Worm (Caenorhabditis elegans): Measurements from ENCODE around the gene cest-5.1.
"Not testable (repeated sequence)": the region's sequence is repeated elsewhere in the genome, so short reads cannot be mapped to it uniquely, and the experiment has no call there.

Gene cest-5.1

DNA sequence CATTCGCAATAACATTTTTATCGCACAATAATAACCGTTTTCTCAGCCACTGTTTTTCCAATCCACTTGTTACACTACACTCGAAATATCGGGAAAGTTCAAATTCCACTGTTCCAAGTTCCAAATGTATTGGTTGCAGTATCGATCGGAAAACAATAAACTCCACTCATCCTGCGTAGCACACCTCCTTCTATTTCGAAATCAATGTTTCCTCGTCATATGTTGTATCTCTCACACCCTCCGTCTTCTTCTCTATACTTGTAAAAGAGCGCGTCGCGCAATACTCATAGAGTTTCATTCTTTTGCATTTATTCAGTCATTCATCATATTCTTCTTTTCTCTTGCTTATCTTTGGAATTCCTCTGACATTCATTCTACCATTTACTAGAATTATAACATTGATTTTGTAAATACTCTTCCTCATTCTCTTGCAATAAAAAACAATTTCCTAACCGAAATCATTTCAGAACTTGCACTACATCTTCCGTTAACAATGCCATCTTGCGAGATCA lies 30.3 kb downstream of the cest-5.1 start, which contains the start of gene sup-36:
TSS of gene sup-36 (plus strand) at position 462 of the 512 bp plus-strand sequence.
- TF ChIP-seq dmd-4 (tag; optimal IDR thresholded peaks at IDR 0.05) (no peak), sma-9 (GFP tag; optimal IDR thresholded peaks at IDR 0.05) (peak; percentile 18), sma-9 (tag; optimal IDR thresholded peaks at IDR 0.05) (no peak), unc-55 (GFP tag; optimal IDR thresholded peaks at IDR 0.05) (peak; percentile 74), fos-1 (tag; optimal IDR thresholded peaks at IDR 0.05) (peak; percentile 47), nhr-129 (tag; optimal IDR thresholded peaks at IDR 0.05) (peak; percentile 62), sma-3 (GFP tag; optimal IDR thresholded peaks at IDR 0.05) (no peak), C34F6.9 (tag; optimal IDR thresholded peaks at IDR 0.05) (peak; percentile 51), crh-2 (tag; optimal IDR thresholded peaks at IDR 0.05) (peak; percentile 12), nhr-237 (tag; optimal IDR thresholded peaks at IDR 0.05) (no peak)

DNA sequence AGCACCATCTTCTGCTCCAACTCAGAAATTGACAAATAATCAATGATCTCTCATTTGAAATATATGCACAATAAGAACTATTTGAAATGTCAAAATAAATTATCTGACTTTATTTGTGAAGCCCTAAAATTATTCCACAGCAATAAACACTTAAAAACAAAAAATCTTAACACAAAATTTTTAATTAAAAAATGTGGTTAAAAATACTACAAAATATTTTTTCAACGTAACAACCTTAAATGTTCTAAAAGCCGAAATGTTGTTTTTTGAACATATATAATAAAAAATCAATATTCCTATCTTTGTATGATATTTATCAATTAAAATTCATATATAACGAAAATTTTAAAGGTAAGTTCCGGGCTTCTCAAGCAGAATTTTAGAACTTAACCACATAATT lies 32.1 kb downstream of the cest-5.1 start, which contains the start of gene F38A5.8:
TSS of gene F38A5.8 (plus strand) at position 301 of the 400 bp plus-strand sequence.
- TF ChIP-seq gmeb-1 (tag; optimal IDR thresholded peaks at IDR 0.05) (no peak), elt-3 (tag; optimal IDR thresholded peaks at IDR 0.05) (no peak), lin-13 (GFP tag; optimal IDR thresholded peaks at IDR 0.05) (no peak), nhr-21 (tag; optimal IDR thresholded peaks at IDR 0.05) (no peak), nhr-23 (tag; optimal IDR thresholded peaks at IDR 0.05) (no peak), sem-4 (tag; optimal IDR thresholded peaks at IDR 0.05) (no peak), Y55F3AM.14 (GFP tag; optimal IDR thresholded peaks at IDR 0.05) (no peak), lin-39 (tag; optimal IDR thresholded peaks at IDR 0.05) (no peak), blmp-1 (tag; optimal IDR thresholded peaks at IDR 0.05; ENCODE audit: insufficient read depth) (no peak), nhr-77 (tag; optimal IDR thresholded peaks at IDR 0.05) (no peak), peb-1 (tag; optimal IDR thresholded peaks at IDR 0.05) (no peak), ztf-11 (tag; optimal IDR thresholded peaks at IDR 0.05) (no peak), F13H6.1 (tag; optimal IDR thresholded peaks at IDR 0.05) (no peak), aly-2 (tag; optimal IDR thresholded peaks at IDR 0.05) (no peak), dmd-4 (tag; optimal IDR thresholded peaks at IDR 0.05) (no peak), ztf-1 (GFP tag; conservative IDR thresholded peaks at IDR 0.05) (no peak), lin-11 (tag; optimal IDR thresholded peaks at IDR 0.05) (no peak), nhr-6 (tag; optimal IDR thresholded peaks at IDR 0.05) (no peak), elt-1 (tag; optimal IDR thresholded peaks at IDR 0.05) (no peak)

DNA sequence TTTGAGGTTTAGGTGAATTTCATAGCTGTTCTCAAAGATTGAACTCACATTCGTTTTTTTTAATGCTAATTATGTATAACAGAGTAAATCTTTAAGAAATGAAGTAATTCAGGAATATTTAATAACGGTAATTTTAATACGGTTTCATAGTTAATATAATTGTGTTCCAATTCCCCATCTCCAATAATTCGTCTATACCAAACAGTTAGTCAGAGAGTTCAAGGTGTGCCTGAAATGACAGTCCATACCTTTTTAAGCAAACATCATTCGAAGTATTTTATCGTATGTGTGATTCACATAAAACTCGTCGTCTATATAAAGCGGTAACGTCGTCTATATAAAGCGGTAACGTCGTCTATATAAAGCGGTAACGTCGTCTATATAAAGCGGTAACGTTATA lies 32.8 kb downstream of the cest-5.1 start, which contains the start of gene nspb-5:
TSS of gene nspb-5 (plus strand) at position 301 of the 400 bp plus-strand sequence.
- not testable (repeated sequence) for TF ChIP-seq lin-11 (tag; optimal IDR thresholded peaks at IDR 0.05); unc-55 (GFP tag; optimal IDR thresholded peaks at IDR 0.05); sem-4 (tag; optimal IDR thresholded peaks at IDR 0.05)

DNA sequence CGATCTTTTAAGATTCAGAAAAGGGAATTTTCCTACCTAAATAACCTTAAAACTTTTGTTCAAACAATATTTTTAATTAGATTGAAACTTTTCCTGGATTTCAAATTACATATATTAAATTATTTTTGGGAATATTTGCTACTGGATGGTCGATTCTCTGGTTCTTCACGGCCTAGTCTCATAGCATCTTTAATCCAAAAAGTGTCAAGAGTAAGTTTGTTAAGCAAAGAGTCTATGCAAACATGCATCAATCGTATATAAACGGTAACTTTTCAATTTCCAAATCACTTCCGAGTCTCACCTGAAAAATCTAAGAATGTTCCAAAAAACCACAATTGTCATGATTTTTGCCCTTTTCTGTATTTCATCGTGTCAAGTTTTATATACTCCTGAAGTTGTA lies 33.6 kb downstream of the cest-5.1 start, which contains the start of gene nspb-4:
TSS of gene nspb-4 (plus strand) at position 301 of the 400 bp plus-strand sequence.
- TF ChIP-seq ama-1 (optimal IDR thresholded peaks at IDR 0.05); unc-62 (GFP tag; optimal IDR thresholded peaks at IDR 0.05); elt-3 (tag; optimal IDR thresholded peaks at IDR 0.05): not testable (repeated sequence)

DNA sequence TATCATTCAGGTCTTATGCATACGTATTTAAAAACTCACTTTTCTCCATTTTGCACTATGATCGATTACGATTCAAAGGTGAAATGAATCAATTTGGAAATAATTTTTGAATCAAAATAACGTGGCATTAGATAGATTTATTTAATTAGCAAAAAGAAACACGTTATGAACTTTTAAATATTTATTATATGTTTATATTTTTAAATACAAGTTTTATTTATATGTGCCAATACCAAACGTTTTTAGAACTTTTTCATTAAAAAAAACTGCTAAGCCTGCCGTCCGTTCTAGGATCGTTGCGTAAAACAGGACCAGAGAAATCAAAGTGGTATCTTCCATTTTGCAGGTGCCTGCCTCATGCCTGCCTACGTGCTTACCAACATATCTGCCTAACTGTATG lies 34.3 kb downstream of the cest-5.1 start, which contains the start of gene F38A5.6:
TSS of gene F38A5.6 (minus strand) at position 101 of the 400 bp plus-strand sequence.
- TF ChIP-seq mab-5 (tag; optimal IDR thresholded peaks at IDR 0.05), result no peak
- TF ChIP-seq blmp-1 (tag; optimal IDR thresholded peaks at IDR 0.05; ENCODE audit: insufficient read depth), result no peak
- no peak for TF ChIP-seq mbf-1 (tag; optimal IDR thresholded peaks at IDR 0.05)
- no peak for TF ChIP-seq F13H6.1 (tag; optimal IDR thresholded peaks at IDR 0.05)
- no peak for TF ChIP-seq nhr-237 (tag; optimal IDR thresholded peaks at IDR 0.05)
- TF ChIP-seq unc-55 (GFP tag; optimal IDR thresholded peaks at IDR 0.05), result no peak

DNA sequence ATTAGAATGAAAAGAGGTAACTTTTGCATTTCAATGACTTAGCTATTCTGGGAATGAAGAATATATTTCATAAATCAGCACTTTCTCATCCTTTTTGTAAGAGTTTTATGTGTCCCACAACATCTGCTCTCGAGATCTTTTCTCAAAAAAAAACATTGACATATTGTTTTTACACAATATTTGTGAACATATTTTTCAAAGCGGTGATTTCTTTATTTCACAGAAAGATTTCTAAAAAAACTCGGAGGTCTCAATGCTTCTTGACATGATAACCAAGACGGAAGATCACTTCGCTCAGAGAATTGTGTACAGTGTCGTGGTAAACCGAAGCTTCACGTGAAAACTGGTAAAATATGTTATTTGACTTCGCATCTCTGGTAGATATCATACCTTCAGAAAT lies 35.6 kb downstream of the cest-5.1 start, which contains the start of gene F38A5.22:
TSS of gene F38A5.22 (minus strand) at position 29 of the 400 bp plus-strand sequence.
- TF ChIP-seq ztf-11 (tag; optimal IDR thresholded peaks at IDR 0.05), result no peak
- no peak for TF ChIP-seq sem-4 (tag; optimal IDR thresholded peaks at IDR 0.05)
